Worm (Caenorhabditis elegans) whole organism, late embryonic: ENCODE measurements around the gene ZK1240.8.

ENCODE experiments used
- ceh-14 ChIP-seq: sonication (generic microtip); optimal IDR thresholded peaks from 2 replicates; lab custom pipeline; 2016; ENCODE audit warnings: missing genotype, missing genetic modification characterization, missing compliant biosample characterization
- dmd-4 ChIP-seq: sonication (generic microtip); optimal IDR thresholded peaks from 2 replicates; lab custom pipeline; 2016; ENCODE audit warnings: borderline replicate concordance, missing genetic modification characterization, missing compliant biosample characterization
- lin-11 ChIP-seq: fragments of 200-800 bp; sonication (Bioruptor generic); optimal IDR thresholded peaks from 2 replicates; lab custom pipeline; 2018; ENCODE audit warnings: mild to moderate bottlenecking, missing genetic modification characterization, missing compliant biosample characterization
- nhr-232 ChIP-seq: sonication (generic microtip); optimal IDR thresholded peaks from 2 replicates; lab custom pipeline; 2016; ENCODE audit warnings: missing genetic modification characterization, missing compliant biosample characterization
- npax-4 ChIP-seq: sonication (generic microtip); optimal IDR thresholded peaks from 2 replicates; lab custom pipeline; 2016; ENCODE audit warnings: missing genetic modification characterization, missing compliant biosample characterization
- pha-2 ChIP-seq: sonication (generic microtip); optimal IDR thresholded peaks from 2 replicates; lab custom pipeline; 2017; ENCODE audit warnings: mild to moderate bottlenecking, missing genetic modification characterization, missing compliant biosample characterization

The ZK1240.8 gene

DNA sequence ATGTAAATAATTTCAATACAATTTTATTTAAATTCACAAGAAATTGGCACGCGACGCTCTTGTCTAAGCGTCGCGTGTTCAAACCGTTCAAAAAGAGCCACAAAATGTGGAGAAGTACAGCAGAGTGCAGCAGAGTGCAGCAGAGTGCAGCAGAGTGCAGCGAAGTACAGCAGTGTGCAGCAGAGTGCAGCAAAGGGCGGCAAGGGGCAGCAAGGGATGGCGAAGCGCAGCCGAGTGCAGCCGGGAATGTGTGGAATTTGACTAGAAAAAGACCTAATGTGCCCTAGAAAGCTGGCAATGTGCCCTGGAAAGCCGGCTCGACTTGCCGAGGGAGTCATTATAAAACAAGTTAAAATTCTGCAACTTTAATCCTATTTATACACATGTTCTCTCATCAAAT, 49.6 kb downstream of the ZK1240.8 start, which contains the start of gene K09F6.6:
K09F6.6 (minus strand) TSS at position 43 of the 400 bp plus-strand sequence.
- TF ChIP-seq dmd-4 (tag; lab: Kevin White, UChicago) (no peak), lin-11 (tag; lab: Kevin White, UChicago) (no peak)

DNA sequence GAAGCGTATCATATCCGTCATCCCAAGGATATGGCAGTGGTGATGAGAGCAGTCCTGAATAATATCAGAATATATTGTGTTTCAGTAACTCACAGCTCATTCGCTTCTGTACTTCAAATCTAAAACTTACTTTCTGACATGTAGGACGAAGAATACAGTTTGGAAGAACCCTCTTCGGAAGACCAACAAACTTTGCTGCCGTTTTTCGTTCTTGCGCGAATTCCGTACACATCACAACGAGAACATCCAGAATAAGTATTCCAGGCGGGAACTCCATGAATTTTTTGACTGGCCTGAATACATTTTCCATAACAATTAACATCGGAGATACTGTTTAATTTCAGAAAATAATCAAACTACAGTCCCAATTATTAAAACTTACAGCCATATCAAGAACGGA, 51.4 kb downstream of the ZK1240.8 start, which contains the start of gene K09F6.15:
K09F6.15 (minus strand) TSS at position 101 of the 400 bp plus-strand sequence.
- TF ChIP-seq pha-2 (tag; lab: Kevin White, UChicago) (no peak), ceh-14 (tag; lab: Kevin White, UChicago) (no peak), nhr-232 (no peak), npax-4 (no peak)
